Worm (Caenorhabditis elegans) whole organism, early embryonic: ENCODE data around the gene scl-8.

Experiments
- B0310.2 ChIP-seq: sonication (generic microtip); optimal IDR thresholded peaks from 2 replicates; lab custom pipeline; 2016; ENCODE audit warnings: mild to moderate bottlenecking, missing genetic modification characterization, missing compliant biosample characterization
- aly-1 ChIP-seq: sonication (generic microtip); optimal IDR thresholded peaks from 2 replicates; lab custom pipeline; 2016; ENCODE audit warnings: missing genetic modification characterization, missing compliant biosample characterization
- ama-1 ChIP-seq: fragments of 150-350 bp; optimal IDR thresholded peaks from 2 replicates; lab custom pipeline; 2014
- ceh-13 ChIP-seq: fragments of 200-800 bp; sonication (Bioruptor generic); optimal IDR thresholded peaks from 2 replicates; lab custom pipeline; 2018; ENCODE audit warnings: mild to moderate bottlenecking, missing genetic modification characterization, missing compliant biosample characterization
- flt-1 ChIP-seq: fragments of 200-800 bp; sonication (Bioruptor generic); IDR thresholded peaks from 2 replicates; pipeline ENCODE4 v1.3.6; 2022; ENCODE audit warnings: missing genetic modification characterization, missing compliant biosample characterization
- hmg-4 ChIP-seq: fragments of 200-800 bp; sonication (Bioruptor generic); optimal IDR thresholded peaks from 2 replicates; lab custom pipeline; 2018; ENCODE audit warnings: mild to moderate bottlenecking, missing genetic modification characterization, missing compliant biosample characterization
- sea-1 ChIP-seq: fragments of 200-800 bp; sonication (Bioruptor generic); conservative IDR thresholded peaks from 2 replicates; pipeline ENCODE4 v1.3.6; 2022; ENCODE audit warnings: missing genetic modification characterization, missing compliant biosample characterization
- tbx-11 ChIP-seq: fragments of 200-800 bp; sonication (Bioruptor generic); IDR thresholded peaks from 2 replicates; pipeline ENCODE4 v1.3.6; 2022; ENCODE audit warnings: missing genetic modification characterization, missing compliant biosample characterization

DNA sequence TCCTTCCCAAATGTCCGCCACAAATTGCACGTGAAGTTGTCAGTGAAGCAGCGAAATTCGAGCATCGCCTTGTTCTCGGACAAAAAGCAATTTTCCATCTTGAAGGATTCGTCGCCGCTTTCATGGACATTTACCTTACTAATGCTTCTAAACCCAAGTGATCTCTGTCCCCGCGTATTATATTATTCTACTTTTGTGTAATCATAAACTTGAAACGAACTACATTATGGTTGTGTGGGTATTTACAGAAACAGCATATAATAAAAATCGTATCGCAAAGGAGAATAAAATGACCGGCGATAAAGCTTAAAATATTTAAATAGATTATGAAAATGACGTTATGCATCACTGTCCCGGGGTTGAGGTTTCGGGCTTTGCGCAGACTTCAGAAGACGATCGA, 25.2 kb downstream of the scl-8 start:
- TF ChIP-seq hmg-4, result no peak
- no peak for TF ChIP-seq flt-1 (GFP tag; lab: Robert Waterston, UW)
- no peak for TF ChIP-seq ama-1 (lab: Kevin White, UChicago)
- TF ChIP-seq sea-1 (GFP tag; lab: Robert Waterston, UW), result no peak
- TF ChIP-seq tbx-11 (GFP tag; lab: Robert Waterston, UW), result no peak
- no peak for TF ChIP-seq ceh-13
- no peak for TF ChIP-seq aly-1 (tag; lab: Kevin White, UChicago)
- TF ChIP-seq B0310.2 (tag; lab: Kevin White, UChicago), result no peak
